Fruit fly (Drosophila melanogaster): Measurements from ENCODE around the gene CG12498.
A peak's percentile ranks its signal among the peaks of the same experiment; 100 is the strongest.

The CG12498 gene

dm6 chrX:2786553-2787118, 23.0 kb upstream of the CG12498 start:
- TF ChIP-seq CG17385 (GFP tag; optimal IDR thresholded peaks at IDR 0.05), result peak; percentile 81
- TF ChIP-seq CG2116 (GFP tag; optimal IDR thresholded peaks at IDR 0.05), result peak; percentile 14
- no peak for TF ChIP-seq Sin3A (optimal IDR thresholded peaks at IDR 0.05)
- TF ChIP-seq Mrtf (GFP tag; IDR thresholded peaks at IDR 0.05), result peak; percentile 92
- TF ChIP-seq MTF-1 (GFP tag; optimal IDR thresholded peaks at IDR 0.05; ENCODE audit: borderline replicate concordance), result peak; percentile 80
- TF ChIP-seq Gug (GFP tag; IDR thresholded peaks at IDR 0.05), result peak; percentile 81
- TF ChIP-seq CG6272 (GFP tag; IDR thresholded peaks at IDR 0.05), result peak; percentile 85
- peak; percentile 72; the same call in 1 of the 2 replicates for TF ChIP-seq CG8765 (GFP tag; IDR thresholded peaks at IDR 0.05)
- TF ChIP-seq CG8281 (tag; optimal IDR thresholded peaks at IDR 0.05), result peak; percentile 61
- TF ChIP-seq Dbx (GFP tag; IDR thresholded peaks at IDR 0.05), result peak; percentile 93
- TF ChIP-seq B-H2 (GFP tag; optimal IDR thresholded peaks at IDR 0.05), result no peak
- peak; percentile 76 for TF ChIP-seq slou (GFP tag; optimal IDR thresholded peaks at IDR 0.05)
- peak; percentile 91 to 92 for TF ChIP-seq Pdp1 (GFP tag; optimal IDR thresholded peaks at IDR 0.05)
- TF ChIP-seq gcm2 (GFP tag; optimal IDR thresholded peaks at IDR 0.05), result peak; percentile 71
- TF ChIP-seq Deaf1 (tag; optimal IDR thresholded peaks at IDR 0.05), result peak; percentile 28
- no peak for TF ChIP-seq hkb (optimal IDR thresholded peaks at IDR 0.05)
- TF ChIP-seq hkb (GFP tag; IDR thresholded peaks at IDR 0.05), result peak; percentile 95
- TF ChIP-seq Trl (optimal IDR thresholded peaks at IDR 0.05), result no peak
- peak; percentile 85 for TF ChIP-seq Trl (GFP tag; optimal IDR thresholded peaks at IDR 0.05)
- TF ChIP-seq da (GFP tag; optimal IDR thresholded peaks at IDR 0.05), result peak; percentile 61
- peak; percentile 93 for TF ChIP-seq CG3847 (GFP tag; IDR thresholded peaks at IDR 0.05)
- peak; percentile 61; the same call in 1 of the 2 replicates for TF ChIP-seq sens-2 (GFP tag; IDR thresholded peaks at IDR 0.05)
- TF ChIP-seq lov (optimal IDR thresholded peaks at IDR 0.05), result no peak
- peak; percentile 66; the same call in 1 of the 3 replicates for TF ChIP-seq lov (GFP tag; IDR thresholded peaks at IDR 0.05)
- TF ChIP-seq Sox102F (GFP tag; optimal IDR thresholded peaks at IDR 0.05), result peak; percentile 93
- TF ChIP-seq CG12219 (GFP tag; optimal IDR thresholded peaks at IDR 0.05), result peak; percentile 88
- TF ChIP-seq CG33557 (GFP tag; optimal IDR thresholded peaks at IDR 0.05), result no peak
- peak; percentile 93 for TF ChIP-seq CG34422 (GFP tag; IDR thresholded peaks at IDR 0.05)
- TF ChIP-seq pzg (GFP tag; optimal IDR thresholded peaks at IDR 0.05), result peak; percentile 5
- no peak for TF ChIP-seq nerfin-2 (GFP tag; IDR thresholded peaks at IDR 0.05; ENCODE audit: partially characterized antibody)
- peak; percentile 83 for TF ChIP-seq CG12942 (GFP tag; optimal IDR thresholded peaks at IDR 0.05)
- no peak for TF ChIP-seq BEAF-32 (GFP tag; optimal IDR thresholded peaks at IDR 0.05)
- peak; percentile 73 for TF ChIP-seq Fer2 (tag; optimal IDR thresholded peaks at IDR 0.05)
- TF ChIP-seq CG14014 (GFP tag; IDR thresholded peaks at IDR 0.05), result peak; percentile 93
- peak; percentile 69 for TF ChIP-seq org-1 (GFP tag; optimal IDR thresholded peaks at IDR 0.05)
- TF ChIP-seq CG9215 (GFP tag; IDR thresholded peaks at IDR 0.05), result peak; percentile 87
- peak; percentile 93 for TF ChIP-seq CG11085 (GFP tag; IDR thresholded peaks at IDR 0.05)
- peak; percentile 54 for TF ChIP-seq CG4282 (GFP tag; optimal IDR thresholded peaks at IDR 0.05)
- peak; percentile 76 for TF ChIP-seq CG13775 (GFP tag; optimal IDR thresholded peaks at IDR 0.05)
- TF ChIP-seq CG4360 (GFP tag; IDR thresholded peaks at IDR 0.05), result peak; percentile 51
- peak; percentile 83 for TF ChIP-seq Dek (tag; optimal IDR thresholded peaks at IDR 0.05)
- peak; percentile 80 for TF ChIP-seq MBD-R2 (GFP tag; IDR thresholded peaks at IDR 0.05)
- TF ChIP-seq Hmx (GFP tag; optimal IDR thresholded peaks at IDR 0.05), result peak; percentile 70
- TF ChIP-seq ap (GFP tag; IDR thresholded peaks at IDR 0.05), result peak; percentile 83
- TF ChIP-seq Vsx1 (GFP tag; optimal IDR thresholded peaks at IDR 0.05), result peak; percentile 13
- no peak for TF ChIP-seq zf30C (GFP tag; optimal IDR thresholded peaks at IDR 0.05)
- TF ChIP-seq Ssrp (tag; optimal IDR thresholded peaks at IDR 0.05), result peak; percentile 79
- no peak for TF ChIP-seq chinmo (GFP tag; IDR thresholded peaks at IDR 0.05; ENCODE audit: partially characterized antibody)
- TF ChIP-seq abd-A (tag; optimal IDR thresholded peaks at IDR 0.05), result no peak
- no peak for TF ChIP-seq CG10431 (GFP tag; optimal IDR thresholded peaks at IDR 0.05)
- peak; percentile 78 for TF ChIP-seq repo (GFP tag; optimal IDR thresholded peaks at IDR 0.05)
